Fruit fly (Drosophila melanogaster) whole organism, embryonic: ENCODE results near the gene Tsen34.

Experiments
- Ada2b ChIP-seq: fragments of 200-800 bp; sonication (Bioruptor generic); IDR thresholded peaks from 2 replicates; pipeline ENCODE4 v1.3.6; 2022; ENCODE audit warnings: missing biosample characterization, missing genetic modification characterization
- Bdp1 ChIP-seq: fragments of 200-800 bp; sonication (Bioruptor generic); optimal IDR thresholded peaks from 3 replicates; lab custom pipeline; 2016; ENCODE audit warnings: missing biosample characterization, missing genetic modification characterization
- BtbVII ChIP-seq: fragments of 200-800 bp; sonication (Bioruptor generic); optimal IDR thresholded peaks from 3 replicates; lab custom pipeline; 2017; ENCODE audit warnings: missing biosample characterization, mild to moderate bottlenecking, missing genetic modification characterization
- CG11456 ChIP-seq: fragments of 200-800 bp; sonication (Bioruptor generic); IDR thresholded peaks from 3 replicates; pipeline ENCODE4 v1.3.6; 2022; ENCODE audit warnings: missing biosample characterization, missing genetic modification characterization
- CG11696 ChIP-seq: fragments of 200-800 bp; sonication (Bioruptor generic); IDR thresholded peaks from 2 replicates; pipeline ENCODE4 v1.3.6; 2022; ENCODE audit warnings: missing biosample characterization, missing genetic modification characterization
- CG13624 ChIP-seq: fragments of 200-800 bp; sonication (Bioruptor generic); optimal IDR thresholded peaks from 2 replicates; lab custom pipeline; 2016; ENCODE audit warnings: missing biosample characterization, missing genetic modification characterization
- CG13775 ChIP-seq: fragments of 200-800 bp; sonication (Bioruptor generic); optimal IDR thresholded peaks from 3 replicates; lab custom pipeline; 2017; ENCODE audit warnings: missing biosample characterization, mild to moderate bottlenecking, missing genetic modification characterization
- CG16779 ChIP-seq: fragments of 200-800 bp; sonication (Bioruptor generic); IDR thresholded peaks from 2 replicates; pipeline ENCODE4 v1.3.6; 2022; ENCODE audit warnings: missing biosample characterization, missing genetic modification characterization
- CG16863 ChIP-seq: fragments of 200-800 bp; sonication (Bioruptor generic); optimal IDR thresholded peaks from 3 replicates; lab custom pipeline; 2016; ENCODE audit warnings: missing biosample characterization, missing genetic modification characterization
- CG18262 ChIP-seq: fragments of 200-800 bp; optimal IDR thresholded peaks from 3 replicates; lab custom pipeline; 2019; ENCODE audit warnings: missing biosample characterization, mild to moderate bottlenecking, missing genetic modification characterization, moderate library complexity
- CG30020 ChIP-seq: fragments of 200-800 bp; optimal IDR thresholded peaks from 2 replicates; lab custom pipeline; 2019; ENCODE audit warnings: missing biosample characterization, mild to moderate bottlenecking, missing genetic modification characterization, moderate library complexity
- CG31388 ChIP-seq: fragments of 200-800 bp; sonication (Bioruptor generic); optimal IDR thresholded peaks from 2 replicates; lab custom pipeline; 2016; ENCODE audit warnings: missing biosample characterization, missing genetic modification characterization
- CG3281 ChIP-seq: fragments of 200-800 bp; sonication (Bioruptor generic); optimal IDR thresholded peaks from 3 replicates; lab custom pipeline; 2017; ENCODE audit warnings: missing biosample characterization, mild to moderate bottlenecking, missing genetic modification characterization
- CG34376 ChIP-seq: fragments of 200-800 bp; sonication (Bioruptor generic); optimal IDR thresholded peaks from 2 replicates; lab custom pipeline; 2018; ENCODE audit warnings: missing biosample characterization, mild to moderate bottlenecking, missing genetic modification characterization
- CG3847 ChIP-seq: fragments of 200-800 bp; sonication (Bioruptor generic); IDR thresholded peaks from 2 replicates; pipeline ENCODE4 v1.3.6; 2022; ENCODE audit warnings: missing biosample characterization, missing genetic modification characterization
- CG3995 ChIP-seq: fragments of 200-800 bp; sonication (Bioruptor generic); optimal IDR thresholded peaks from 3 replicates; lab custom pipeline; 2016; ENCODE audit warnings: missing biosample characterization, missing genetic modification characterization
- CG4617 ChIP-seq: fragments of 200-800 bp; sonication (Bioruptor generic); optimal IDR thresholded peaks from 3 replicates; lab custom pipeline; 2016; ENCODE audit warnings: missing biosample characterization, missing genetic modification characterization, borderline replicate concordance
- CG5180 ChIP-seq: fragments of 200-800 bp; sonication (Bioruptor generic); optimal IDR thresholded peaks from 3 replicates; lab custom pipeline; 2017; ENCODE audit warnings: missing biosample characterization, missing genetic modification characterization, mild to moderate bottlenecking, moderate library complexity, missing genetic modification reagents
- CG7963 ChIP-seq: fragments of 200-800 bp; sonication (Bioruptor generic); IDR thresholded peaks from 3 replicates; pipeline ENCODE4 v1.3.6; 2022; ENCODE audit warnings: missing biosample characterization, missing genetic modification characterization; ENCODE audit not compliant: partially characterized antibody
- CG9876 ChIP-seq: fragments of 200-800 bp; sonication (Bioruptor generic); optimal IDR thresholded peaks from 2 replicates; lab custom pipeline; 2016; ENCODE audit warnings: missing biosample characterization, missing genetic modification characterization
- Doc3 ChIP-seq: fragments of 200-800 bp; sonication (Bioruptor generic); IDR thresholded peaks from 3 replicates; pipeline ENCODE4 v1.3.6; 2022; ENCODE audit warnings: missing biosample characterization, missing genetic modification characterization; ENCODE audit not compliant: partially characterized antibody
- ERR ChIP-seq: fragments of 200-800 bp; sonication (Bioruptor generic); optimal IDR thresholded peaks from 2 replicates; lab custom pipeline; 2016; ENCODE audit warnings: missing biosample characterization, missing genetic modification characterization
- Ets97D ChIP-seq: fragments of 200-800 bp; sonication (Bioruptor generic); optimal IDR thresholded peaks from 3 replicates; lab custom pipeline; 2016; ENCODE audit warnings: missing biosample characterization, missing genetic modification characterization
- Hmr ChIP-seq: fragments of 200-800 bp; sonication (Bioruptor generic); optimal IDR thresholded peaks from 3 replicates; lab custom pipeline; 2017; ENCODE audit warnings: mild to moderate bottlenecking, missing biosample characterization, missing genetic modification reagents, missing genetic modification characterization
- NK7.1 ChIP-seq: fragments of 200-800 bp; sonication (Bioruptor generic); optimal IDR thresholded peaks from 3 replicates; lab custom pipeline; 2016; ENCODE audit warnings: missing biosample characterization, missing genetic modification characterization
- Nf-YA ChIP-seq: fragments of 200-800 bp; sonication (Bioruptor generic); IDR thresholded peaks from 2 replicates; pipeline ENCODE4 v1.3.6; 2022; ENCODE audit warnings: missing biosample characterization, missing genetic modification characterization
- Taf1 ChIP-seq: fragments of 200-800 bp; sonication (Bioruptor generic); IDR thresholded peaks from 2 replicates; pipeline ENCODE4 v1.3.6; 2022; ENCODE audit warnings: missing biosample characterization, missing genetic modification characterization
- bbx ChIP-seq: fragments of 200-800 bp; sonication (Bioruptor generic); IDR thresholded peaks from 2 replicates; pipeline ENCODE4 v1.3.6; 2022; ENCODE audit warnings: missing biosample characterization, missing genetic modification characterization; ENCODE audit not compliant: partially characterized antibody
- cas ChIP-seq: fragments of 200-800 bp; sonication (Bioruptor generic); IDR thresholded peaks from 2 replicates; pipeline ENCODE4 v1.3.6; 2022; ENCODE audit warnings: missing biosample characterization, missing genetic modification characterization
- caup ChIP-seq: fragments of 200-800 bp; sonication (Bioruptor generic); optimal IDR thresholded peaks from 3 replicates; lab custom pipeline; 2017; ENCODE audit warnings: missing biosample characterization, mild to moderate bottlenecking, missing genetic modification characterization, moderate library complexity; ENCODE audit not compliant: severe bottlenecking
- chn ChIP-seq: fragments of 200-800 bp; sonication (Bioruptor generic); optimal IDR thresholded peaks from 2 replicates; lab custom pipeline; 2016; ENCODE audit warnings: missing biosample characterization, missing genetic modification characterization
- dysf ChIP-seq: fragments of 200-800 bp; sonication (Bioruptor generic); IDR thresholded peaks from 3 replicates; pipeline ENCODE4 v1.3.6; 2022; ENCODE audit warnings: missing biosample characterization, missing genetic modification characterization
- ems ChIP-seq: fragments of 200-800 bp; sonication (Bioruptor generic); optimal IDR thresholded peaks from 3 replicates; lab custom pipeline; 2016; ENCODE audit warnings: missing biosample characterization, missing genetic modification characterization
- esg ChIP-seq: fragments of 200-800 bp; sonication (Bioruptor generic); conservative IDR thresholded peaks from 2 replicates; pipeline ENCODE4 v1.3.6; 2022; ENCODE audit warnings: missing biosample characterization, missing genetic modification characterization
- gt ChIP-seq: fragments of 200-800 bp; sonication (Bioruptor generic); IDR thresholded peaks from 2 replicates; pipeline ENCODE4 v1.3.6; 2022; ENCODE audit warnings: missing biosample characterization, missing genetic modification characterization
- ham ChIP-seq: fragments of 200-800 bp; sonication (Bioruptor generic); IDR thresholded peaks from 2 replicates; pipeline ENCODE4 v1.3.6; 2022; ENCODE audit warnings: missing biosample characterization, missing genetic modification characterization
- her ChIP-seq: fragments of 200-800 bp; sonication (Bioruptor generic); optimal IDR thresholded peaks from 2 replicates; lab custom pipeline; 2016; ENCODE audit warnings: missing biosample characterization, missing genetic modification characterization
- inv ChIP-seq: fragments of 200-800 bp; sonication (Bioruptor generic); IDR thresholded peaks from 2 replicates; pipeline ENCODE4 v1.3.6; 2022; ENCODE audit warnings: missing biosample characterization, missing genetic modification characterization; ENCODE audit not compliant: partially characterized antibody
- knrl ChIP-seq: fragments of 200-800 bp; sonication (Bioruptor generic); IDR thresholded peaks from 3 replicates; pipeline ENCODE4 v1.3.6; 2022; ENCODE audit warnings: missing biosample characterization, missing genetic modification characterization; ENCODE audit not compliant: partially characterized antibody
- nau ChIP-seq: fragments of 200-800 bp; sonication (Bioruptor generic); optimal IDR thresholded peaks from 3 replicates; lab custom pipeline; 2017; ENCODE audit warnings: missing biosample characterization, mild to moderate bottlenecking, missing genetic modification characterization, missing genetic modification reagents
- nerfin-1 ChIP-seq: fragments of 200-800 bp; sonication (Bioruptor generic); optimal IDR thresholded peaks from 3 replicates; lab custom pipeline; 2019; ENCODE audit warnings: missing biosample characterization, mild to moderate bottlenecking, missing genetic modification characterization, moderate library complexity
- sisA ChIP-seq: fragments of 200-800 bp; sonication (Bioruptor generic); IDR thresholded peaks from 2 replicates; pipeline ENCODE4 v1.3.6; 2022; ENCODE audit warnings: missing biosample characterization, missing genetic modification characterization
- unc-4 ChIP-seq: fragments of 200-800 bp; sonication (Bioruptor generic); IDR thresholded peaks from 2 replicates; pipeline ENCODE4 v1.3.6; 2022; ENCODE audit warnings: missing biosample characterization, missing genetic modification characterization; ENCODE audit not compliant: partially characterized antibody
- z ChIP-seq: fragments of 200-800 bp; sonication (Bioruptor generic); IDR thresholded peaks from 3 replicates; pipeline ENCODE4 v1.3.6; 2022; ENCODE audit warnings: missing biosample characterization, missing genetic modification characterization

Tsen34 gene

DNA sequence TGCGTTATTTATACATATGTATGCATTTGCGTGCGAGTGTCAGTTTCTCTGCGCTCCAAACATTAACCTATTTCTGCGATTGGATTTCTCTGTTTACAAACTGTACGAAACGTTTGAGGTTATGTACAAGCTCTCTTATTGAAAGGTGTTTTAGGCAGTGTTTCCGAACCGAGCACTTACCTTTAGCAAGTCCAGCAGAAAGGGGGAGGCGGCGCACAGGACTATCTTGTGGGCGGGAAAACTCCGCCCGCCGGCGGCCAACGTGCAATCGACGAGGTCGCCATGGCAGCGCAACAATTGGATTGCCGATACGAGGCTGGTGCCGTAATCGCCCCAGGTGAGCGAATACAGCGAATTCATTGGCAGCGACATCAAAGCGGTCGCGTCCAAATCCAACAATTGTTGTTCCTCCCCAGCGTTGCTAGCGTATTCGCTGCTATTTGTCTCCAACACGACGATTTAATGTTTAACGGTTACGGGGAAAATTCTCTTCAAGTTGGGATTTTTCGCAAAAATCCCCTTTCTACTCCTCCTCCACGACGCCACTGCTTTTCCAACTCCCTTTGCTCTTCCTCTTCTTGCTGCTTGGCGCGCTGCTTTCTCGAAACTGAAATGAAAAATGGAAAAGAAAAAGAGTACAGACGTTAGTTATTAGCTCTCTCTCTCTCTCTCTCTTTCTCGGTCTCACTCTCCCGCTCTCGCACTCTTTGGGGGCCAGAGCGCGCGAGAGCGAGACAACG lies 4.8 kb downstream of the Tsen34 start (continued):
- TF ChIP-seq ham (GFP tag; lab: Robert Waterston, UW): peak; percentile 79; the same call in 1 of the 2 replicates

dm6 chr3L:14755951-14756723 lies 5.5 kb downstream of the Tsen34 start:
- TF ChIP-seq sisA (GFP tag; lab: Robert Waterston, UW): peak; percentile 86
- peak; percentile 63 for TF ChIP-seq Bdp1 (GFP tag; lab: Kevin White, UChicago)
- peak; percentile 64; the same call in 1 of the 2 replicates for TF ChIP-seq Nf-YA
- TF ChIP-seq nau (GFP tag; lab: Kevin White, UChicago): peak; percentile 84
- peak; percentile 82 for TF ChIP-seq CG3847
- peak; percentile 15 for TF ChIP-seq CG34376 (GFP tag; lab: Kevin White, UChicago)
- TF ChIP-seq nerfin-1: peak; percentile 77
- TF ChIP-seq bbx (GFP tag; lab: Robert Waterston, UW): peak; percentile 44; the same call in 1 of the 2 replicates
- peak; percentile 62 for TF ChIP-seq CG16863 (GFP tag; lab: Kevin White, UChicago)
- TF ChIP-seq CG5180: peak; percentile 80
- peak; percentile 87 for TF ChIP-seq CG11456 (GFP tag; lab: Robert Waterston, UW)
- peak; percentile 95 for TF ChIP-seq z
- TF ChIP-seq esg (GFP tag; lab: Robert Waterston, UW): peak; percentile 79
- 0 out of 2 replicates have a peak, but pooled peaks have one; percentile 31 for TF ChIP-seq cas (GFP tag; lab: Robert Waterston, UW)
- peak; percentile 95 for TF ChIP-seq CG3281 (GFP tag; lab: Kevin White, UChicago)
- no peak for TF ChIP-seq knrl
- peak; percentile 26 for TF ChIP-seq CG4617 (GFP tag; lab: Kevin White, UChicago)
- peak; percentile 79 for TF ChIP-seq ems (GFP tag; lab: Kevin White, UChicago)
- peak; percentile 77 for TF ChIP-seq CG31388 (GFP tag; lab: Kevin White, UChicago)
- TF ChIP-seq Doc3 (GFP tag; lab: Robert Waterston, UW): no peak; the same call in 2 of the 3 replicates
- TF ChIP-seq CG16779 (GFP tag; lab: Robert Waterston, UW): 0 out of 2 replicates have a peak, but pooled peaks have one; percentile 41
- TF ChIP-seq dysf (GFP tag; lab: Robert Waterston, UW): peak; percentile 94
- TF ChIP-seq Ets97D (GFP tag; lab: Kevin White, UChicago): peak; percentile 22
- TF ChIP-seq CG18262 (tag; lab: Kevin White, UChicago): peak; percentile 87
- no peak; the same call in 1 of the 2 replicates for TF ChIP-seq inv (GFP tag; lab: Robert Waterston, UW)
- TF ChIP-seq gt: 0 out of 2 replicates have a peak, but pooled peaks have one; percentile 15
- 0 out of 2 replicates have a peak, but pooled peaks have one; percentile 19 for TF ChIP-seq CG11696 (GFP tag; lab: Robert Waterston, UW)
- TF ChIP-seq BtbVII (GFP tag; lab: Kevin White, UChicago): peak; percentile 80
- no peak for TF ChIP-seq ERR (GFP tag; lab: Kevin White, UChicago)
- TF ChIP-seq ham (GFP tag; lab: Robert Waterston, UW): 0 out of 2 replicates have a peak, but pooled peaks have one; percentile 13
- TF ChIP-seq NK7.1 (GFP tag; lab: Kevin White, UChicago): peak; percentile 38
- TF ChIP-seq CG7963: no peak
- TF ChIP-seq her (GFP tag; lab: Kevin White, UChicago): no peak
- TF ChIP-seq CG3995 (GFP tag; lab: Kevin White, UChicago): peak; percentile 34
- TF ChIP-seq CG13624 (GFP tag; lab: Kevin White, UChicago): peak; percentile 65
- peak; percentile 51 for TF ChIP-seq CG9876
- TF ChIP-seq unc-4 (GFP tag; lab: Robert Waterston, UW): 0 out of 2 replicates have a peak, but pooled peaks have one; percentile 29
- TF ChIP-seq Ada2b: peak; percentile 81
- peak; percentile 81 for TF ChIP-seq CG13775 (GFP tag; lab: Kevin White, UChicago)
- TF ChIP-seq Taf1 (GFP tag; lab: Robert Waterston, UW): peak; percentile 77
- peak; percentile 79 for TF ChIP-seq caup
- peak; percentile 66 for TF ChIP-seq chn (GFP tag; lab: Kevin White, UChicago)
- peak; percentile 50 for TF ChIP-seq CG30020 (tag; lab: Kevin White, UChicago)
- TF ChIP-seq Hmr (GFP tag; lab: Kevin White, UChicago): peak; percentile 89
